Worm (Caenorhabditis elegans) whole organism, mixed stage, embryonic: Measurements from ENCODE around the gene Y38E10A.3.

Source experiments
- M03D4.4 ChIP-seq: sonication (generic microtip); optimal IDR thresholded peaks from 2 replicates; lab custom pipeline; 2017; ENCODE audit warnings: mild to moderate bottlenecking, missing genetic modification characterization, missing compliant biosample characterization
- bed-3 ChIP-seq: fragments of 200-800 bp; sonication (Bioruptor generic); optimal IDR thresholded peaks from 3 replicates; lab custom pipeline; 2018; ENCODE audit warnings: mild to moderate bottlenecking, missing genetic modification characterization, moderate library complexity, missing compliant biosample characterization
- blmp-1 ChIP-seq: fragments of 150-350 bp; optimal IDR thresholded peaks from 2 replicates; lab custom pipeline; 2014; ENCODE audit warnings: missing biosample characterization, missing genetic modification characterization
- ceh-39 ChIP-seq: fragments of 150-350 bp; optimal IDR thresholded peaks from 2 replicates; lab custom pipeline; 2014; ENCODE audit warnings: missing biosample characterization, missing genetic modification characterization
- ceh-43 ChIP-seq: fragments of 200-800 bp; sonication (Bioruptor generic); optimal IDR thresholded peaks from 2 replicates; lab custom pipeline; 2018; ENCODE audit warnings: mild to moderate bottlenecking, missing genetic modification characterization, moderate library complexity, missing compliant biosample characterization
- ceh-83 ChIP-seq: fragments of 200-800 bp; sonication (Bioruptor generic); optimal IDR thresholded peaks from 2 replicates; lab custom pipeline; 2018; ENCODE audit warnings: mild to moderate bottlenecking, missing genetic modification characterization, missing compliant biosample characterization
- ces-1 ChIP-seq: fragments of 150-350 bp; optimal IDR thresholded peaks from 2 replicates; lab custom pipeline; 2014; ENCODE audit warnings: missing biosample characterization, missing genetic modification reagents, missing genetic modification characterization
- cnd-1 ChIP-seq: fragments of 200-800 bp; sonication (Bioruptor generic); optimal IDR thresholded peaks from 2 replicates; lab custom pipeline; 2018; ENCODE audit warnings: mild to moderate bottlenecking, missing genetic modification characterization, missing compliant biosample characterization
- drap-1 ChIP-seq: fragments of 200-800 bp; sonication (Bioruptor generic); optimal IDR thresholded peaks from 3 replicates; lab custom pipeline; 2018; ENCODE audit warnings: mild to moderate bottlenecking, missing genetic modification characterization, missing compliant biosample characterization
- elt-1 ChIP-seq: sonication (generic microtip); optimal IDR thresholded peaks from 2 replicates; lab custom pipeline; 2017; ENCODE audit warnings: missing genetic modification characterization, mild to moderate bottlenecking, missing compliant biosample characterization, antibody characterized with exemption, moderate library complexity, borderline replicate concordance; ENCODE audit not compliant: insufficient read depth
- flh-1 ChIP-seq: fragments of 200-800 bp; sonication (Bioruptor generic); optimal IDR thresholded peaks from 2 replicates; lab custom pipeline; 2018; ENCODE audit warnings: mild to moderate bottlenecking, missing genetic modification characterization, moderate library complexity, missing compliant biosample characterization
- hlh-1 ChIP-seq: fragments of 150-350 bp; optimal IDR thresholded peaks from 2 replicates; lab custom pipeline; 2014; ENCODE audit warnings: missing biosample characterization, missing genetic modification reagents, missing genetic modification characterization
- lin-13 ChIP-seq: fragments of 150-350 bp; optimal IDR thresholded peaks from 2 replicates; lab custom pipeline; 2014; ENCODE audit warnings: missing biosample characterization, missing genetic modification characterization
- lin-32 ChIP-seq: fragments of 200-800 bp; sonication (Bioruptor generic); optimal IDR thresholded peaks from 2 replicates; lab custom pipeline; 2018; ENCODE audit warnings: mild to moderate bottlenecking, missing genetic modification characterization, missing compliant biosample characterization
- lsy-2 ChIP-seq: fragments of 150-350 bp; optimal IDR thresholded peaks from 2 replicates; lab custom pipeline; 2014; ENCODE audit warnings: missing biosample characterization, missing genetic modification characterization
- mab-5 ChIP-seq: fragments of 150-350 bp; optimal IDR thresholded peaks from 2 replicates; lab custom pipeline; 2014; ENCODE audit warnings: missing biosample characterization, missing genetic modification characterization
- mep-1 ChIP-seq: fragments of 150-350 bp; optimal IDR thresholded peaks from 2 replicates; lab custom pipeline; 2017; ENCODE audit warnings: missing biosample characterization, missing genetic modification reagents, missing genetic modification characterization, inconsistent platforms
- mls-2 ChIP-seq: sonication (generic microtip); optimal IDR thresholded peaks from 2 replicates; lab custom pipeline; 2016; ENCODE audit warnings: mild to moderate bottlenecking, missing genetic modification characterization, moderate library complexity, missing compliant biosample characterization
- nhr-12 ChIP-seq: fragments of 150-350 bp; optimal IDR thresholded peaks from 2 replicates; lab custom pipeline; 2014; ENCODE audit warnings: missing biosample characterization, missing genetic modification characterization
- nhr-2 ChIP-seq: fragments of 150-350 bp; optimal IDR thresholded peaks from 2 replicates; lab custom pipeline; 2014; ENCODE audit warnings: missing biosample characterization, missing genetic modification characterization
- nhr-237 ChIP-seq: fragments of 150-350 bp; optimal IDR thresholded peaks from 2 replicates; lab custom pipeline; 2014; ENCODE audit warnings: missing biosample characterization, missing genetic modification characterization
- nhr-28 ChIP-seq: fragments of 150-350 bp; optimal IDR thresholded peaks from 2 replicates; lab custom pipeline; 2014; ENCODE audit warnings: missing biosample characterization, missing genetic modification characterization
- nhr-76 ChIP-seq: sonication (generic microtip); optimal IDR thresholded peaks from 2 replicates; lab custom pipeline; 2017; ENCODE audit warnings: missing biosample characterization, missing genetic modification characterization
- pha-4 ChIP-seq: fragments of 150-350 bp; optimal IDR thresholded peaks from 2 replicates; lab custom pipeline; 2018; ENCODE audit warnings: missing biosample characterization, missing genetic modification reagents, missing genetic modification characterization
- snpc-4 ChIP-seq: fragments of 150-350 bp; optimal IDR thresholded peaks from 2 replicates; lab custom pipeline; 2014; ENCODE audit warnings: missing biosample characterization, missing genetic modification characterization
- tbx-8 ChIP-seq: fragments of 200-800 bp; sonication (Bioruptor generic); optimal IDR thresholded peaks from 2 replicates; lab custom pipeline; 2018; ENCODE audit warnings: mild to moderate bottlenecking, missing genetic modification characterization, moderate library complexity, missing compliant biosample characterization
- unc-120 ChIP-seq: sonication (generic microtip); optimal IDR thresholded peaks from 2 replicates; lab custom pipeline; 2017; ENCODE audit warnings: missing genetic modification characterization, missing compliant biosample characterization; ENCODE audit not compliant: poor library complexity, severe bottlenecking
- unc-39 ChIP-seq: fragments of 150-350 bp; optimal IDR thresholded peaks from 2 replicates; lab custom pipeline; 2014; ENCODE audit warnings: missing biosample characterization, missing genetic modification characterization
- unc-62 ChIP-seq: fragments of 150-350 bp; optimal IDR thresholded peaks from 2 replicates; lab custom pipeline; 2014; ENCODE audit warnings: missing biosample characterization, missing genetic modification reagents, missing genetic modification characterization
- zip-8 ChIP-seq: fragments of 150-350 bp; optimal IDR thresholded peaks from 2 replicates; lab custom pipeline; 2014; ENCODE audit warnings: missing biosample characterization, missing genetic modification characterization
- ztf-11 ChIP-seq: fragments of 150-350 bp; optimal IDR thresholded peaks from 2 replicates; lab custom pipeline; 2014; ENCODE audit warnings: missing biosample characterization, missing genetic modification characterization

The Y38E10A.3 gene

ce11 chrII:12574668-12575067 is at the start of gene Y38E10A.3:
Gene Y38E10A.3, minus strand, starts transcription at chrII:12574768.
- TF ChIP-seq hlh-1 (tag; lab: Kevin White, UChicago), result no peak
- TF ChIP-seq cnd-1 (tag; lab: Kevin White, UChicago), result no peak
- TF ChIP-seq drap-1 (GFP tag; lab: Kevin White, UChicago), result no peak
- no peak for TF ChIP-seq flh-1
- no peak for TF ChIP-seq ztf-11 (tag; lab: Kevin White, UChicago)
- TF ChIP-seq elt-1, result no peak
- no peak for TF ChIP-seq nhr-12 (tag; lab: Kevin White, UChicago)
- TF ChIP-seq M03D4.4 (tag; lab: Kevin White, UChicago), result no peak
- no peak for TF ChIP-seq bed-3 (GFP tag; lab: Kevin White, UChicago)
- no peak for TF ChIP-seq zip-8 (tag; lab: Kevin White, UChicago)
- TF ChIP-seq nhr-237 (tag; lab: Kevin White, UChicago), result no peak
- TF ChIP-seq snpc-4, result no peak
- no peak for TF ChIP-seq ces-1 (GFP tag; lab: Kevin White, UChicago)
- no peak for TF ChIP-seq ceh-83 (GFP tag; lab: Kevin White, UChicago)
- no peak for TF ChIP-seq nhr-2 (tag; lab: Kevin White, UChicago)
- TF ChIP-seq unc-39 (tag; lab: Kevin White, UChicago), result no peak
- no peak for TF ChIP-seq lin-32 (GFP tag; lab: Kevin White, UChicago)
- TF ChIP-seq unc-120 (tag; lab: Kevin White, UChicago), result no peak
- TF ChIP-seq ceh-39 (tag; lab: Kevin White, UChicago), result no peak
- TF ChIP-seq ceh-43 (GFP tag; lab: Kevin White, UChicago), result no peak

DNA sequence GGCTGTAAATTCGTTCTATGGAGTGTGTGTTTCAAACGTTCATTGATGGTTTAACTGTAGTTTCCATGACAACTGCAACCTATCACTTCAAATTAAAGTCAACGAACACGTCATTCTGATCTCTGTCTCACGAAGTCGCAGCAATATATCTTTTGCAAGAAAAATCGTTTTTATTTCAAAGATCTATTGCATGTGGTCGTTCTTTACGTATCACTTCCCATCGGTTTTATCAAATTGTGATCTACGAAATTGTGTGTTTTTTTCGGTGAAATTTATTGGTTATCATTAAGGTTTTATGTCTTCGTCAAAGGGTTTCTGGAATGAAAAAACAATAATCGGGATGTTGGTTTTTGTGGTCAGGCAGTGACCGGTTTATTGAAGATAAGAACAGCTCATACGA is 48.3 kb upstream of the Y38E10A.3 start:
- TF ChIP-seq mls-2 (no peak), nhr-76 (tag; lab: Kevin White, UChicago) (no peak), lin-13 (tag; lab: Kevin White, UChicago) (no peak), ceh-83 (GFP tag; lab: Kevin White, UChicago) (no peak), blmp-1 (tag; lab: Kevin White, UChicago) (no peak), mab-5 (tag; lab: Kevin White, UChicago) (no peak), drap-1 (GFP tag; lab: Kevin White, UChicago) (no peak), snpc-4 (no peak), nhr-2 (tag; lab: Kevin White, UChicago) (no peak), unc-120 (tag; lab: Kevin White, UChicago) (no peak), bed-3 (GFP tag; lab: Kevin White, UChicago) (no peak), mep-1 (no peak), pha-4 (no peak), nhr-12 (tag; lab: Kevin White, UChicago) (no peak)
- TF ChIP-seq, all 35 proteins: peak for 0

DNA sequence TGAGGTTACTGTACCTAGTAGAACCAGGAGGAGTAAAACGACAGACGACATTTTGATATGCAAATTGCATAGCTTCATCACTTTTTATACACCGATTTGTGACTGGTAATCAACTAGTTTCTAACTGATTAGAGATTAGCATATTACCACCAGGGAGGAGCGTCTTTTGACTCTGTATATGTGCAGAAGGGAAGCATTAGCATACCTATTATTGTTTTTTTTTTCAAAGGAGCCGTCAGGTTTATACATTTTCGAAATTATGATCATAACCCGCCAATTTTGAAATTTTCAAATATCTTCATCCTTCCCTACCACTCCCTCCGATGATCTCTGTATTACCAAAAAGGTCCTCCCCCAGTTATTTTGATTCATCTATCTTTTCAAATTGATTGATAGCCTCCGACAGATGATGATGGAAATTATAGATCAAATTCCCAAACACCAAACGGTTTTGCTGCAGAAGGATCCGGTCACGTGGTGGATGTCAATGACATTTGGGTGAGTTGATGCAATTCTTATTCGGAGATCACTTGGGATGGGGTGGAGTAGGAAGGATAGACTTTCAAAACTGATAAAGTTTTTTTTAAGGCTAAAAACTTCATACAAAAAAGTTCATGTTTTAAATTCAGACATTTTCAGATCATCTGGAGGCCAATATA is 47.5 kb upstream of the Y38E10A.3 start, which contains the start of gene nspe-8:
nspe-8 (minus strand) TSS at position 51 of the 659 bp plus-strand sequence.
- TF ChIP-seq flh-1, result no peak
- TF ChIP-seq ces-1 (GFP tag; lab: Kevin White, UChicago), result no peak
- no peak for TF ChIP-seq M03D4.4 (tag; lab: Kevin White, UChicago)
- no peak for TF ChIP-seq mls-2
- TF ChIP-seq lin-13 (tag; lab: Kevin White, UChicago), result no peak
- TF ChIP-seq lsy-2, result no peak
- TF ChIP-seq nhr-2 (tag; lab: Kevin White, UChicago), result no peak
- TF ChIP-seq mab-5 (tag; lab: Kevin White, UChicago), result no peak
- TF ChIP-seq tbx-8 (GFP tag; lab: Kevin White, UChicago), result no peak
- TF ChIP-seq nhr-76 (tag; lab: Kevin White, UChicago), result no peak
- TF ChIP-seq lin-32 (GFP tag; lab: Kevin White, UChicago), result no peak
- TF ChIP-seq ceh-43 (GFP tag; lab: Kevin White, UChicago), result no peak
- no peak for TF ChIP-seq zip-8 (tag; lab: Kevin White, UChicago)
- no peak for TF ChIP-seq nhr-28 (tag; lab: Kevin White, UChicago)
- no peak for TF ChIP-seq ztf-11 (tag; lab: Kevin White, UChicago)
- TF ChIP-seq elt-1, result no peak
- TF ChIP-seq ceh-83 (GFP tag; lab: Kevin White, UChicago), result no peak
- no peak for TF ChIP-seq bed-3 (GFP tag; lab: Kevin White, UChicago)
- no peak for TF ChIP-seq unc-62
- no peak for TF ChIP-seq nhr-12 (tag; lab: Kevin White, UChicago)

DNA sequence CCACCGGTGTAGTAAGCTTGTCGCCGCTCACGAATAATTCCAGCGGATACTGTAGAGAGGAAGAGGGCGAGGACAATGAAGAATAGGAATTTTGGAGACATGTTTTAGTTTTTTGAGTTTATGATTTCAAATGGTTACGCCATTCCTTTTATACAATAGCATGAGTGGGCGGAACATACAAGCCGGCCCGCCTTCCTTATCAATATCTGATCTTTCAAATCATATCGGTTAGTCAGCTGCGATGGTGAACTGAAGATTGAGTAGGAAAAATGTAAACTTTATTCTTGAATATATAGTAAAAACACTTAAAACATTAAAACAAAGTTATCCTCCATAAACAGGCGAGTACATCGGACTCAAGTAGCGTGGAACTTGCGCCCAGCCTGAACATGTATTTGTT is 46.2 kb upstream of the Y38E10A.3 start, which contains the start of gene nspe-1:
nspe-1 (minus strand) TSS at position 101 of the 400 bp plus-strand sequence.
- no peak for TF ChIP-seq blmp-1 (tag; lab: Kevin White, UChicago)
- TF ChIP-seq drap-1 (GFP tag; lab: Kevin White, UChicago), result no peak
- no peak for TF ChIP-seq nhr-237 (tag; lab: Kevin White, UChicago)
- no peak for TF ChIP-seq unc-62
- TF ChIP-seq ceh-43 (GFP tag; lab: Kevin White, UChicago), result no peak
- TF ChIP-seq M03D4.4 (tag; lab: Kevin White, UChicago), result no peak
- TF ChIP-seq mls-2, result no peak
